Worm (Caenorhabditis elegans): ENCODE measurements around the gene snn-1.

Gene snn-1

DNA sequence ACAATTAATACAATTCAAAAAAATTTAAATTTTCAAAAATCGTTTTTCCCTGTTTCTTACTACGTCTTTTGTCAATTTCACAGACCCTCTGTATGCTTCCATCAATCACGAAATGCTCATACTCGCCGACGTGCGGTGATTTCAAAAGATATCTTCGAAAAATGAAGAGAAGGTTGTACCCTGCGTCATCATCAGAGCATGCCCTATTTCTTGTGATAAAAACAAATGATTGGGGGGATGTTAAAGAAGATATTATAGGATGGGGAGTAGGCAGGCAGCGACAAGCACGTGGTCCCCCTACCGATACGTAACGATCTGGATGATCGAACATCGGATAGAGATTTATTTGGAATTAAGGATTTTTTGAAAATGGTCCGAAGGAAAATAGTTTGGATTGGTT, 56.3 kb downstream of the snn-1 start:
- TF ChIP-seq egl-13 (tag; optimal IDR thresholded peaks at IDR 0.05) (no peak), rnt-1 (tag; optimal IDR thresholded peaks at IDR 0.05) (peak; percentile 77), nhr-47 (tag; optimal IDR thresholded peaks at IDR 0.05) (no peak), nhr-20 (tag; optimal IDR thresholded peaks at IDR 0.05) (peak; percentile 3), lin-14 (GFP tag; optimal IDR thresholded peaks at IDR 0.05) (peak; percentile 44), nhr-71 (tag; optimal IDR thresholded peaks at IDR 0.05) (peak; percentile 63), sup-37 (GFP tag; optimal IDR thresholded peaks at IDR 0.05) (no peak), vab-15 (tag; optimal IDR thresholded peaks at IDR 0.05) (no peak), F16B12.6 (tag; optimal IDR thresholded peaks at IDR 0.05) (no peak), nhr-11 (tag; optimal IDR thresholded peaks at IDR 0.05) (no peak), snpc-4 (tag; optimal IDR thresholded peaks at IDR 0.05) (no peak), nhr-19 (GFP tag; conservative IDR thresholded peaks at IDR 0.05) (peak; percentile 33), hlh-17 (GFP tag; optimal IDR thresholded peaks at IDR 0.05; ENCODE audit: borderline replicate concordance) (no peak), lsy-2 (tag; optimal IDR thresholded peaks at IDR 0.05) (peak; percentile 15 to 45), C34B4.2 (tag; optimal IDR thresholded peaks at IDR 0.05) (no peak), lin-13 (GFP tag; optimal IDR thresholded peaks at IDR 0.05) (no peak), nhr-12 (tag; optimal IDR thresholded peaks at IDR 0.05) (no peak), jun-1 (tag; optimal IDR thresholded peaks at IDR 0.05) (no peak), C04F5.9 (tag; optimal IDR thresholded peaks at IDR 0.05) (no peak), elt-3 (tag; optimal IDR thresholded peaks at IDR 0.05) (no peak), C16A3.4 (tag; optimal IDR thresholded peaks at IDR 0.05) (no peak), zip-4 (GFP tag; optimal IDR thresholded peaks at IDR 0.05) (no peak), snu-23 (GFP tag; optimal IDR thresholded peaks at IDR 0.05) (peak; percentile 30), hlh-4 (tag; optimal IDR thresholded peaks at IDR 0.05) (no peak), mdl-1 (tag; optimal IDR thresholded peaks at IDR 0.05) (peak in 1 of 2 experiments; percentile 38), ets-5 (GFP tag; IDR thresholded peaks at IDR 0.05) (no peak), blmp-1 (tag; optimal IDR thresholded peaks at IDR 0.05) (no peak), pqm-1 (tag; optimal IDR thresholded peaks at IDR 0.05) (no peak), pag-3 (tag; optimal IDR thresholded peaks at IDR 0.05; ENCODE audit: borderline replicate concordance, insufficient read depth) (no peak), nhr-77 (tag; optimal IDR thresholded peaks at IDR 0.05) (no peak), pax-3 (tag; optimal IDR thresholded peaks at IDR 0.05) (no peak), zag-1 (tag; optimal IDR thresholded peaks at IDR 0.05) (no peak), nhr-237 (tag; optimal IDR thresholded peaks at IDR 0.05) (no peak), alr-1 (tag; optimal IDR thresholded peaks at IDR 0.05; ENCODE audit: borderline replicate concordance) (no peak), ces-1 (GFP tag; optimal IDR thresholded peaks at IDR 0.05) (no peak), ztf-4 (tag; optimal IDR thresholded peaks at IDR 0.05) (peak; percentile 16), nhr-84 (tag; optimal IDR thresholded peaks at IDR 0.05) (no peak), dpl-1 (GFP tag; optimal IDR thresholded peaks at IDR 0.05) (no peak), lin-39 (tag; optimal IDR thresholded peaks at IDR 0.05) (no peak), ceh-88 (GFP tag; IDR thresholded peaks at IDR 0.05) (no peak), irx-1 (tag; optimal IDR thresholded peaks at IDR 0.05) (no peak), mef-2 (tag; optimal IDR thresholded peaks at IDR 0.05) (no peak), ceh-82 (tag; optimal IDR thresholded peaks at IDR 0.05) (no peak), unc-62 (GFP tag; optimal IDR thresholded peaks at IDR 0.05) (no peak), nhr-90 (tag; optimal IDR thresholded peaks at IDR 0.05; ENCODE audit: poor library complexity) (no peak), efl-3 (GFP tag; optimal IDR thresholded peaks at IDR 0.05) (no peak), fkh-10 (GFP tag; optimal IDR thresholded peaks at IDR 0.05) (no peak), unc-30 (tag; optimal IDR thresholded peaks at IDR 0.05) (no peak), sptf-1 (tag; optimal IDR thresholded peaks at IDR 0.05) (no peak), ceh-8 (GFP tag; optimal IDR thresholded peaks at IDR 0.05) (no peak), dsc-1 (tag; optimal IDR thresholded peaks at IDR 0.05) (no peak), egl-27 (tag; optimal IDR thresholded peaks at IDR 0.05) (no peak), sox-4 (tag; optimal IDR thresholded peaks at IDR 0.05) (no peak)

Data from whole organism, L1 larva.